Worm (Caenorhabditis elegans): ENCODE results near the gene pigg-1.

Gene pigg-1

DNA sequence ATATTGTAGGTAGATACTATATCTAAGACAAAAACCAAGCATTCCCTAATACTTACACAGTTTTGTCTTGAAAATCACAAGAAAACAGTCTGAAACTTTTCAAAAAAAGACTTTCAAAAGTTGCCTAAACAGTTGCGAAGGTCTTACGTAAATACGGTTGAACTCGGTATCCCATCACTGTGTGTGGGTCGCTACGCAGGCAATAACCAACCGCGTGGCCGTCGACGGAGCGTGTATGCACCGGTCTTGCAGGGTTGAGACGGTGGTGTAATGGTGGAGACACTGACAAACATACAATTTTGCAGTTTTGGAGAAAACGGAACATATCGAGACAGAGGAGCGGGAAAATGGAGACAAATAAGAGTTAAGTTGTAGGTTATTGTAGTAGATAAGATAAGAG lies 38.8 kb downstream of the pigg-1 start, which contains the start of gene iff-2 (continued):
- TF ChIP-seq skn-1 (tag; optimal IDR thresholded peaks at IDR 0.05): peak; percentile 95
- TF ChIP-seq ZK337.2 (GFP tag; IDR thresholded peaks at IDR 0.05): peak; percentile 63; the same call in 1 of the 2 replicates
- peak; percentile 100 for TF ChIP-seq nhr-28 (tag; optimal IDR thresholded peaks at IDR 0.05)
- TF ChIP-seq madf-9 (GFP tag; conservative IDR thresholded peaks at IDR 0.05): peak; percentile 95
- peak; percentile 96 for TF ChIP-seq lin-1 (GFP tag; IDR thresholded peaks at IDR 0.05)
- peak; percentile 81 for TF ChIP-seq zag-1 (tag; optimal IDR thresholded peaks at IDR 0.05)
- TF ChIP-seq daf-8 (GFP tag; IDR thresholded peaks at IDR 0.05): no peak
- TF ChIP-seq mep-1 (tag; optimal IDR thresholded peaks at IDR 0.05): peak; percentile 99
- peak; percentile 98 for TF ChIP-seq ceh-20 (GFP tag; IDR thresholded peaks at IDR 0.05)
- TF ChIP-seq daf-16 (GFP tag; optimal IDR thresholded peaks at IDR 0.05): peak; percentile 89 to 91
- peak; percentile 92 for TF ChIP-seq daf-16 (tag; optimal IDR thresholded peaks at IDR 0.05)
- TF ChIP-seq set-16 (GFP tag; IDR thresholded peaks at IDR 0.05): peak; percentile 73
- TF ChIP-seq snpc-1.2 (GFP tag; IDR thresholded peaks at IDR 0.05): no peak
- peak; percentile 97 for TF ChIP-seq duxl-1 (tag; optimal IDR thresholded peaks at IDR 0.05; ENCODE audit: poor library complexity)
- TF ChIP-seq ZK546.5 (tag; optimal IDR thresholded peaks at IDR 0.05): peak; percentile 47 to 92
- TF ChIP-seq gei-8 (GFP tag; optimal IDR thresholded peaks at IDR 0.05): peak; percentile 58
- TF ChIP-seq fos-1 (tag; optimal IDR thresholded peaks at IDR 0.05): peak; percentile 58
- TF ChIP-seq dpl-1 (GFP tag; optimal IDR thresholded peaks at IDR 0.05): peak; percentile 97
- TF ChIP-seq spr-1 (tag; optimal IDR thresholded peaks at IDR 0.05): peak; percentile 96
- peak; percentile 97 for TF ChIP-seq nhr-25 (tag; optimal IDR thresholded peaks at IDR 0.05; ENCODE audit: borderline replicate concordance, insufficient read depth)
- TF ChIP-seq vab-7 (GFP tag; IDR thresholded peaks at IDR 0.05): peak; percentile 93
- no peak; the same call in 1 of the 2 replicates for TF ChIP-seq dmd-8 (GFP tag; IDR thresholded peaks at IDR 0.05)
- TF ChIP-seq F26F4.8 (GFP tag; conservative IDR thresholded peaks at IDR 0.05): no peak
- TF ChIP-seq egl-43 (GFP tag; IDR thresholded peaks at IDR 0.05): no peak; the same call in 1 of the 2 replicates
- peak; percentile 95 for TF ChIP-seq F37D6.2 (tag; optimal IDR thresholded peaks at IDR 0.05)
- TF ChIP-seq hif-1 (tag; optimal IDR thresholded peaks at IDR 0.05): peak; percentile 88 to 96
- peak; percentile 71 for TF ChIP-seq daf-19 (GFP tag; conservative IDR thresholded peaks at IDR 0.05)
- no peak for TF ChIP-seq lin-39 (tag; optimal IDR thresholded peaks at IDR 0.05)
- peak; percentile 70; the same call in 1 of the 2 replicates for TF ChIP-seq lim-7 (GFP tag; IDR thresholded peaks at IDR 0.05)
- TF ChIP-seq lin-29 (GFP tag; IDR thresholded peaks at IDR 0.05): peak; percentile 88
- peak; percentile 60 for TF ChIP-seq sdz-12 (GFP tag; optimal IDR thresholded peaks at IDR 0.05)
- TF ChIP-seq aha-1 (tag): peak; percentile 100
- TF ChIP-seq lin-38 (GFP tag; IDR thresholded peaks at IDR 0.05): peak; percentile 100
- TF ChIP-seq php-3 (GFP tag; IDR thresholded peaks at IDR 0.05): peak; percentile 95
- peak; percentile 100 for TF ChIP-seq mxl-3 (GFP tag; optimal IDR thresholded peaks at IDR 0.05)
- TF ChIP-seq nhr-10 (tag; optimal IDR thresholded peaks at IDR 0.05): peak; percentile 97
- TF ChIP-seq Y48G9A.11 (GFP tag; IDR thresholded peaks at IDR 0.05): no peak; the same call in 1 of the 2 replicates
- 0 out of 2 replicates have a peak, but pooled peaks have one; percentile 78 for TF ChIP-seq tag-97 (GFP tag; IDR thresholded peaks at IDR 0.05)
- peak; percentile 68 for TF ChIP-seq ama-1 (optimal IDR thresholded peaks at IDR 0.05)
- peak; percentile 50 for TF ChIP-seq R02D3.7 (tag; optimal IDR thresholded peaks at IDR 0.05)
- TF ChIP-seq lir-3 (tag; optimal IDR thresholded peaks at IDR 0.05): peak; percentile 76
- peak; percentile 97 for TF ChIP-seq mes-2 (tag; optimal IDR thresholded peaks at IDR 0.05; ENCODE audit: poor library complexity, severe bottlenecking)
- TF ChIP-seq mdl-1 (tag; optimal IDR thresholded peaks at IDR 0.05): peak; percentile 93 to 99
- TF ChIP-seq unc-62 (GFP tag; optimal IDR thresholded peaks at IDR 0.05 in 1 of 2): peak; percentile 14 to 100
- TF ChIP-seq unc-62 (tag; optimal IDR thresholded peaks at IDR 0.05): peak; percentile 51
- no peak for TF ChIP-seq Y105C5A.15 (GFP tag; IDR thresholded peaks at IDR 0.05)
- TF ChIP-seq zfp-3 (GFP tag; conservative IDR thresholded peaks at IDR 0.05): peak; percentile 97
- peak; percentile 99 for TF ChIP-seq rbr-2 (tag; optimal IDR thresholded peaks at IDR 0.05)
- TF ChIP-seq nhr-11 (tag; optimal IDR thresholded peaks at IDR 0.05): peak; percentile 100
- TF ChIP-seq ctbp-1 (GFP tag; IDR thresholded peaks at IDR 0.05): peak; percentile 98
- peak; percentile 98 for TF ChIP-seq nhr-42 (GFP tag; IDR thresholded peaks at IDR 0.05)
- peak; percentile 98 for TF ChIP-seq tra-1 (GFP tag; IDR thresholded peaks at IDR 0.05)

Data from whole organism, L4 larva.